Fruit fly (Drosophila melanogaster) whole organism, wandering third instar larva: ENCODE results near the gene CG32812.

Experiments
- Abd-B ChIP-seq: fragments of >200 bp; optimal IDR thresholded peaks from 2 replicates; lab custom pipeline; 2017; ENCODE audit warnings: missing biosample characterization, missing genetic modification characterization
- HLH106 ChIP-seq: fragments of 200-800 bp; optimal IDR thresholded peaks from 3 replicates; lab custom pipeline; 2019; ENCODE audit warnings: missing biosample characterization, mild to moderate bottlenecking, missing genetic modification characterization, moderate library complexity
- Hnf4 ChIP-seq: fragments of 200-800 bp; sonication (Bioruptor generic); optimal IDR thresholded peaks from 2 replicates; lab custom pipeline; 2016; ENCODE audit warnings: missing biosample characterization, mild to moderate bottlenecking, missing genetic modification characterization
- Hr78 ChIP-seq: fragments of >200 bp; optimal IDR thresholded peaks from 2 replicates; lab custom pipeline; 2017; ENCODE audit warnings: missing biosample characterization, missing genetic modification characterization
- Jra ChIP-seq: sonication (Bioruptor generic); optimal IDR thresholded peaks from 2 replicates; lab custom pipeline; 2016; ENCODE audit warnings: missing biosample characterization, missing genetic modification characterization
- Myc ChIP-seq: fragments of >200 bp; optimal IDR thresholded peaks from 2 replicates; lab custom pipeline; 2017
- OdsH ChIP-seq: fragments of 200-800 bp; sonication (Bioruptor generic); optimal IDR thresholded peaks from 2 replicates; lab custom pipeline; 2016; ENCODE audit warnings: missing biosample characterization, mild to moderate bottlenecking, missing genetic modification characterization
- h ChIP-seq: fragments of 200-800 bp; sonication (Bioruptor generic); optimal IDR thresholded peaks from 3 replicates; lab custom pipeline; 2016; ENCODE audit warnings: missing biosample characterization, mild to moderate bottlenecking, missing genetic modification characterization
- psq ChIP-seq: fragments of 200-800 bp; sonication (Bioruptor generic); optimal IDR thresholded peaks from 3 replicates; lab custom pipeline; 2017; ENCODE audit warnings: missing biosample characterization, mild to moderate bottlenecking, missing genetic modification characterization, moderate library complexity
- sage ChIP-seq: fragments of 200-800 bp; sonication (Bioruptor generic); optimal IDR thresholded peaks from 2 replicates; lab custom pipeline; 2016; ENCODE audit warnings: missing biosample characterization, mild to moderate bottlenecking, missing genetic modification characterization
- sv ChIP-seq: fragments of 200-800 bp; sonication (Bioruptor generic); optimal IDR thresholded peaks from 3 replicates; lab custom pipeline; 2016; ENCODE audit warnings: missing biosample characterization, missing genetic modification characterization
- usp ChIP-seq: fragments of >200 bp; optimal IDR thresholded peaks from 2 replicates; lab custom pipeline; 2017; ENCODE audit warnings: missing biosample characterization, missing genetic modification characterization
- woc ChIP-seq: sonication (Bioruptor generic); optimal IDR thresholded peaks from 2 replicates; lab custom pipeline; 2016; ENCODE audit warnings: missing biosample characterization, mild to moderate bottlenecking, missing genetic modification characterization

dm6 chrX:1282953-1283568, 4.0 kb upstream of the CG32812 start:
- no peak for TF ChIP-seq HLH106 (tag; lab: Kevin White, UChicago)
- TF ChIP-seq Jra (GFP tag; lab: Kevin White, UChicago), result no peak
- TF ChIP-seq psq (GFP tag; lab: Kevin White, UChicago), result no peak
- no peak for TF ChIP-seq Myc
- no peak for TF ChIP-seq sv (GFP tag; lab: Kevin White, UChicago)
- TF ChIP-seq Abd-B (GFP tag; lab: Kevin White, UChicago), result no peak
- no peak for TF ChIP-seq sage (GFP tag; lab: Kevin White, UChicago)
- TF ChIP-seq Hr78, result no peak
- no peak for TF ChIP-seq OdsH (GFP tag; lab: Kevin White, UChicago)
- TF ChIP-seq woc (GFP tag; lab: Kevin White, UChicago), result no peak
- no peak for TF ChIP-seq h (GFP tag; lab: Kevin White, UChicago)
- no peak for TF ChIP-seq usp (GFP tag; lab: Kevin White, UChicago)
- TF ChIP-seq Hnf4 (GFP tag; lab: Kevin White, UChicago), result no peak
